Worm (Caenorhabditis elegans) whole organism, L3 larva: ENCODE data around the gene ula-1.

Source experiments
- ama-1 ChIP-seq: fragments of 150-350 bp; optimal IDR thresholded peaks from 2 replicates; lab custom pipeline; 2018
- ceh-9 ChIP-seq: sonication (generic microtip); optimal IDR thresholded peaks from 2 replicates; lab custom pipeline; 2018; ENCODE audit warnings: missing biosample characterization, missing genetic modification characterization
- daf-12 ChIP-seq: fragments of 150-350 bp; optimal IDR thresholded peaks from 2 replicates; lab custom pipeline; 2014; ENCODE audit warnings: missing biosample characterization, missing genetic modification reagents, missing genetic modification characterization
- elt-1 ChIP-seq: fragments of 150-350 bp; optimal IDR thresholded peaks from 2 replicates; lab custom pipeline; 2014; ENCODE audit warnings: missing biosample characterization, missing genetic modification characterization
- elt-2 ChIP-seq: sonication (generic microtip); optimal IDR thresholded peaks from 2 replicates; lab custom pipeline; 2016; ENCODE audit warnings: missing genetic modification reagents, mild to moderate bottlenecking, missing genetic modification characterization, missing compliant biosample characterization
- jun-1 ChIP-seq: fragments of 150-350 bp; optimal IDR thresholded peaks from 2 replicates; lab custom pipeline; 2014; ENCODE audit warnings: missing biosample characterization, missing genetic modification reagents, missing genetic modification characterization
- lin-15B ChIP-seq: fragments of 150-350 bp; optimal IDR thresholded peaks from 2 replicates; lab custom pipeline; 2014; ENCODE audit warnings: missing biosample characterization, missing genetic modification characterization
- nhr-23 ChIP-seq: fragments of 150-350 bp; optimal IDR thresholded peaks from 2 replicates; lab custom pipeline; 2014; ENCODE audit warnings: missing biosample characterization, missing genetic modification reagents, missing genetic modification characterization
- nhr-28 ChIP-seq: fragments of 150-350 bp; optimal IDR thresholded peaks from 2 replicates; lab custom pipeline; 2014; ENCODE audit warnings: missing biosample characterization, missing genetic modification characterization
- nhr-77 ChIP-seq: fragments of 150-350 bp; optimal IDR thresholded peaks from 2 replicates; lab custom pipeline; 2014; ENCODE audit warnings: missing biosample characterization, missing genetic modification characterization
- unc-39 ChIP-seq: sonication (generic microtip); optimal IDR thresholded peaks from 4 replicates; lab custom pipeline; 2017; ENCODE audit warnings: missing biosample characterization, missing genetic modification characterization
- unc-62 ChIP-seq: fragments of 150-350 bp; sonication (generic microtip); optimal IDR thresholded peaks from 4 replicates; lab custom pipeline; 2014; ENCODE audit warnings: missing biosample characterization, missing genetic modification reagents, missing genetic modification characterization
- zag-1 ChIP-seq: fragments of 150-350 bp; optimal IDR thresholded peaks from 2 replicates; lab custom pipeline; 2014; ENCODE audit warnings: missing biosample characterization, missing genetic modification characterization
- ztf-11 ChIP-seq: fragments of 150-350 bp; optimal IDR thresholded peaks from 2 replicates; lab custom pipeline; 2014; ENCODE audit warnings: missing biosample characterization, missing genetic modification characterization

DNA sequence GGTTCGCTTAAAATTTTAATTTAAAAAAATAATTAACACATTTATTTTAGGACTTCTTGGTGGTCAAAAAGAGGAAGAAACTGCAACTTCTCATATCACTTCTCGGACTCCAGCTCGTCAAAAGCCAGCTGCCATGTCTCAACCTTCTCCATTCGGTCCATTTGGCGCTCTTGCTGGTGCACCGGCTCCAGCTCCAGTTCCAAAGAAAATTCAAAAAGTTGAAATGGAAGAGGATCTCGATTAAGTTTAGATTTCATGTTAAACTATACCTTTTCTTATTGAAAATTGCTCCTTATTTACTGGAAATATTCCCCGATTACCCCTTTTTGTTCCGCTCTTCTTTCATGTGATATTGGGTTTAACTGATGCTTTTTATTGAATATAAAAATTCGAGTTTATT lies 6.4 kb downstream of the ula-1 start:
- TF ChIP-seq unc-62 (GFP tag; lab: Kevin White, UChicago) (no peak), lin-15B (tag; lab: Kevin White, UChicago) (no peak), daf-12 (no peak), ztf-11 (tag; lab: Kevin White, UChicago) (no peak), elt-1 (no peak), nhr-28 (tag; lab: Kevin White, UChicago) (no peak), ceh-9 (no peak), unc-39 (tag; lab: Kevin White, UChicago) (no peak), jun-1 (tag; lab: Kevin White, UChicago) (no peak), elt-2 (tag; lab: Kevin White, UChicago) (no peak), zag-1 (tag; lab: Kevin White, UChicago) (no peak), nhr-23 (tag; lab: Kevin White, UChicago) (no peak), ama-1 (no peak), nhr-77 (tag; lab: Kevin White, UChicago) (no peak)
